Fruit fly (Drosophila melanogaster) whole organism, embryonic: Measurements from ENCODE around the gene fru.

ENCODE experiments used
- Awh ChIP-seq: fragments of 200-800 bp; sonication (Bioruptor generic); IDR thresholded peaks from 2 replicates; pipeline ENCODE4, ENCODE4 v1.3.6; 2022; ENCODE audit warnings: missing biosample characterization, missing genetic modification characterization
- C15 ChIP-seq: fragments of 200-800 bp; sonication (Bioruptor generic); IDR thresholded peaks from 3 replicates; pipeline ENCODE4 v1.3.6; 2022; ENCODE audit warnings: missing biosample characterization, missing genetic modification characterization
- CG1024 ChIP-seq: fragments of 200-800 bp; sonication (Bioruptor generic); IDR thresholded peaks from 2 replicates; pipeline ENCODE4 v1.3.6; 2022; ENCODE audit warnings: missing biosample characterization, missing genetic modification characterization
- CG10959 ChIP-seq: fragments of 200-800 bp; sonication (Bioruptor generic); IDR thresholded peaks from 2 replicates; pipeline ENCODE4 v1.3.6; 2022; ENCODE audit warnings: missing biosample characterization, missing genetic modification characterization
- CG14860 ChIP-seq: fragments of 200-800 bp; sonication (Bioruptor generic); IDR thresholded peaks from 3 replicates; pipeline ENCODE4 v1.3.6; 2022; ENCODE audit warnings: missing biosample characterization, missing genetic modification characterization; ENCODE audit not compliant: partially characterized antibody
- CG15601 ChIP-seq: fragments of 200-800 bp; sonication (Bioruptor generic); optimal IDR thresholded peaks from 3 replicates; lab custom pipeline; 2019; ENCODE audit warnings: missing biosample characterization, mild to moderate bottlenecking, missing genetic modification characterization, moderate library complexity
- CG17568 ChIP-seq: fragments of 200-800 bp; sonication (Bioruptor generic); optimal IDR thresholded peaks from 2 replicates; lab custom pipeline; 2018; ENCODE audit warnings: missing biosample characterization, mild to moderate bottlenecking, missing genetic modification characterization, moderate library complexity
- CG2129 ChIP-seq: fragments of 200-800 bp; sonication (Bioruptor generic); IDR thresholded peaks from 2 replicates; pipeline ENCODE4 v1.3.6; 2022; ENCODE audit warnings: missing biosample characterization, missing genetic modification characterization; ENCODE audit not compliant: partially characterized antibody
- CG2199 ChIP-seq: fragments of 200-800 bp; sonication (Bioruptor generic); IDR thresholded peaks from 3 replicates; pipeline ENCODE4 v1.3.6; 2022; ENCODE audit warnings: missing biosample characterization, missing genetic modification characterization
- CG3065 ChIP-seq: fragments of 200-800 bp; sonication (Bioruptor generic); optimal IDR thresholded peaks from 2 replicates; lab custom pipeline; 2016; ENCODE audit warnings: missing biosample characterization, missing genetic modification characterization
- CG31365 ChIP-seq: fragments of 200-800 bp; sonication (Bioruptor generic); optimal IDR thresholded peaks from 2 replicates; lab custom pipeline; 2018; ENCODE audit warnings: missing biosample characterization, mild to moderate bottlenecking, missing genetic modification characterization
- CG31441 ChIP-seq: fragments of 200-800 bp; sonication (Bioruptor generic); IDR thresholded peaks from 2 replicates; pipeline ENCODE4 v1.3.6; 2022; ENCODE audit warnings: missing biosample characterization, missing genetic modification characterization
- CG3281 ChIP-seq: fragments of 200-800 bp; sonication (Bioruptor generic); optimal IDR thresholded peaks from 3 replicates; lab custom pipeline; 2017; ENCODE audit warnings: missing biosample characterization, mild to moderate bottlenecking, missing genetic modification characterization
- CG4404 ChIP-seq: fragments of 200-800 bp; sonication (Bioruptor generic); IDR thresholded peaks from 2 replicates; pipeline ENCODE4 v1.3.6; 2022; ENCODE audit warnings: missing biosample characterization, missing genetic modification characterization
- CG4707 ChIP-seq: fragments of 200-800 bp; sonication (Bioruptor generic); optimal IDR thresholded peaks from 2 replicates; lab custom pipeline; 2018; ENCODE audit warnings: missing biosample characterization, mild to moderate bottlenecking, missing genetic modification characterization, moderate library complexity
- CG5953 ChIP-seq: fragments of 200-800 bp; sonication (Bioruptor generic); IDR thresholded peaks from 2 replicates; pipeline ENCODE4 v1.3.6; 2022; ENCODE audit warnings: missing biosample characterization, missing genetic modification characterization
- CG6254 ChIP-seq: fragments of 200-800 bp; sonication (Bioruptor generic); optimal IDR thresholded peaks from 3 replicates; lab custom pipeline; 2017; ENCODE audit warnings: mild to moderate bottlenecking, missing biosample characterization, missing genetic modification reagents, missing genetic modification characterization
- CG6272 ChIP-seq: fragments of 200-800 bp; sonication (Bioruptor generic); IDR thresholded peaks from 2 replicates; pipeline ENCODE4 v1.3.6; 2022; ENCODE audit warnings: missing biosample characterization, missing genetic modification characterization
- CG6683 ChIP-seq: fragments of 200-800 bp; sonication (Bioruptor generic); optimal IDR thresholded peaks from 2 replicates; lab custom pipeline; 2017; ENCODE audit warnings: missing biosample characterization, mild to moderate bottlenecking, missing genetic modification characterization, missing genetic modification reagents
- CG7745 ChIP-seq: fragments of 200-800 bp; sonication (Bioruptor generic); optimal IDR thresholded peaks from 2 replicates; lab custom pipeline; 2018; ENCODE audit warnings: missing biosample characterization, mild to moderate bottlenecking, missing genetic modification characterization, moderate library complexity
- CG7839 ChIP-seq: fragments of 200-800 bp; sonication (Bioruptor generic); optimal IDR thresholded peaks from 3 replicates; lab custom pipeline; 2018; ENCODE audit warnings: missing biosample characterization, mild to moderate bottlenecking, missing genetic modification characterization, moderate library complexity
- CG7928 ChIP-seq: fragments of 200-800 bp; sonication (Bioruptor generic); optimal IDR thresholded peaks from 2 replicates; lab custom pipeline; 2017; ENCODE audit warnings: missing biosample characterization, mild to moderate bottlenecking, missing genetic modification characterization
- CG9437 ChIP-seq: fragments of 200-800 bp; sonication (Bioruptor generic); optimal IDR thresholded peaks from 2 replicates; lab custom pipeline; 2018; ENCODE audit warnings: missing biosample characterization, mild to moderate bottlenecking, missing genetic modification characterization
- CG9797 ChIP-seq: fragments of 200-800 bp; sonication (Bioruptor generic); optimal IDR thresholded peaks from 3 replicates; lab custom pipeline; 2018; ENCODE audit warnings: missing biosample characterization, mild to moderate bottlenecking, missing genetic modification characterization
- Doc2 ChIP-seq: fragments of 200-800 bp; sonication (Bioruptor generic); IDR thresholded peaks from 2 replicates; pipeline ENCODE4 v1.3.6; 2022; ENCODE audit warnings: missing biosample characterization, missing genetic modification characterization
- E2f1 ChIP-seq: fragments of 200-800 bp; sonication (Bioruptor generic); IDR thresholded peaks from 2 replicates; pipeline ENCODE4 v1.3.6; 2022; ENCODE audit warnings: missing biosample characterization, missing genetic modification characterization
- Ets65A ChIP-seq: fragments of 200-800 bp; sonication (Bioruptor generic); peaks from one replicate; lab custom pipeline; 2016; ENCODE audit warnings: missing biosample characterization, missing genetic modification characterization
- Gsc ChIP-seq: fragments of 200-800 bp; sonication (Bioruptor generic); IDR thresholded peaks from 2 replicates; pipeline ENCODE4 v1.3.6; 2022; ENCODE audit warnings: missing biosample characterization, missing genetic modification characterization
- HmgD ChIP-seq: fragments of 200-800 bp; sonication (Bioruptor generic); optimal IDR thresholded peaks from 3 replicates; lab custom pipeline; 2016; ENCODE audit warnings: missing biosample characterization, missing genetic modification characterization
- NC2β ChIP-seq: fragments of 200-800 bp; sonication (Bioruptor generic); optimal IDR thresholded peaks from 2 replicates; lab custom pipeline; 2016; ENCODE audit warnings: missing biosample characterization, missing genetic modification characterization
- NFAT ChIP-seq: fragments of 200-800 bp; sonication (Bioruptor generic); IDR thresholded peaks from 2 replicates; pipeline ENCODE4 v1.3.6; 2022; ENCODE audit warnings: missing biosample characterization, missing genetic modification characterization
- Ptx1 ChIP-seq: fragments of 200-800 bp; sonication (Bioruptor generic); IDR thresholded peaks from 2 replicates; pipeline ENCODE4 v1.3.6; 2022; ENCODE audit warnings: missing biosample characterization, missing genetic modification characterization
- Vsx1 ChIP-seq: fragments of 200-800 bp; sonication (Bioruptor generic); optimal IDR thresholded peaks from 2 replicates; lab custom pipeline; 2017; ENCODE audit warnings: missing biosample characterization, mild to moderate bottlenecking, missing genetic modification characterization, missing genetic modification reagents
- cas ChIP-seq: fragments of 200-800 bp; sonication (Bioruptor generic); IDR thresholded peaks from 2 replicates; pipeline ENCODE4 v1.3.6; 2022; ENCODE audit warnings: missing biosample characterization, missing genetic modification characterization
- fd102C ChIP-seq: fragments of 200-800 bp; sonication (Bioruptor generic); optimal IDR thresholded peaks from 2 replicates; lab custom pipeline; 2018; ENCODE audit warnings: missing biosample characterization, mild to moderate bottlenecking, missing genetic modification characterization, moderate library complexity
- fd3F ChIP-seq: fragments of 200-800 bp; sonication (Bioruptor generic); optimal IDR thresholded peaks from 2 replicates; lab custom pipeline; 2018; ENCODE audit warnings: missing biosample characterization, mild to moderate bottlenecking, missing genetic modification characterization, moderate library complexity
- gcm ChIP-seq: fragments of 200-800 bp; sonication (Bioruptor generic); optimal IDR thresholded peaks from 2 replicates; lab custom pipeline; 2019; ENCODE audit warnings: missing biosample characterization, mild to moderate bottlenecking, missing genetic modification characterization, moderate library complexity
- gem ChIP-seq: fragments of 200-800 bp; sonication (Bioruptor generic); optimal IDR thresholded peaks from 2 replicates; lab custom pipeline; 2019; ENCODE audit warnings: missing biosample characterization, mild to moderate bottlenecking, missing genetic modification characterization, moderate library complexity
- grau ChIP-seq: fragments of 200-800 bp; optimal IDR thresholded peaks from 3 replicates; lab custom pipeline; 2019; ENCODE audit warnings: missing biosample characterization, mild to moderate bottlenecking, missing genetic modification characterization, moderate library complexity
- hb ChIP-seq: fragments of 200-800 bp; sonication (Bioruptor generic); IDR thresholded peaks from 3 replicates; pipeline ENCODE4 v1.3.6; 2022; ENCODE audit warnings: missing biosample characterization, missing genetic modification characterization; ENCODE audit not compliant: partially characterized antibody
- hbn ChIP-seq: fragments of 200-800 bp; sonication (Bioruptor generic); IDR thresholded peaks from 2 replicates; pipeline ENCODE4 v1.3.6; 2022; ENCODE audit warnings: missing biosample characterization, missing genetic modification characterization; ENCODE audit not compliant: partially characterized antibody
- hkb ChIP-seq, 2 experiments: fragments of 200-800 bp in 1 of 2; fragments of >200 bp in 1 of 2; sonication (Bioruptor generic) in 1 of 2; IDR thresholded peaks in 1 of 2; optimal IDR thresholded peaks in 1 of 2; 2 replicates each; pipeline versions ENCODE4 v1.3.6 to Lab custom; 2017 to 2022; ENCODE audit warnings: missing biosample characterization in 1 of 2, missing genetic modification characterization in 1 of 2
- kni ChIP-seq: fragments of 200-800 bp; sonication (Bioruptor generic); optimal IDR thresholded peaks from 3 replicates; lab custom pipeline; 2017; ENCODE audit warnings: mild to moderate bottlenecking, missing biosample characterization, missing genetic modification reagents, missing genetic modification characterization
- pnt ChIP-seq: fragments of 200-800 bp; sonication (Bioruptor generic); optimal IDR thresholded peaks from 3 replicates; lab custom pipeline; 2016; ENCODE audit warnings: missing biosample characterization, missing genetic modification characterization
- sens-2 ChIP-seq: fragments of 200-800 bp; sonication (Bioruptor generic); IDR thresholded peaks from 2 replicates; pipeline ENCODE4 v1.3.6; 2022; ENCODE audit warnings: missing biosample characterization, missing genetic modification characterization
- sisA ChIP-seq: fragments of 200-800 bp; sonication (Bioruptor generic); IDR thresholded peaks from 2 replicates; pipeline ENCODE4 v1.3.6; 2022; ENCODE audit warnings: missing biosample characterization, missing genetic modification characterization
- sr ChIP-seq: fragments of 200-800 bp; sonication (Bioruptor generic); IDR thresholded peaks from 3 replicates; pipeline ENCODE4 v1.3.6; 2022; ENCODE audit warnings: missing biosample characterization, missing genetic modification characterization
- zf30C ChIP-seq: fragments of 200-800 bp; sonication (Bioruptor generic); optimal IDR thresholded peaks from 3 replicates; lab custom pipeline; 2018; ENCODE audit warnings: missing biosample characterization, mild to moderate bottlenecking, missing genetic modification characterization

fru gene

dm6 chr3R:18402549-18403429, 142.6 kb downstream of the fru start, which contains the start of the genes Wdr37 and koko (continued):
- TF ChIP-seq Gsc (GFP tag; lab: Robert Waterston, UW) (peak; percentile 90), CG9437 (GFP tag; lab: Kevin White, UChicago) (peak; percentile 94), CG6683 (GFP tag; lab: Kevin White, UChicago) (peak; percentile 94), cas (GFP tag; lab: Robert Waterston, UW) (peak; percentile 94), CG9797 (GFP tag; lab: Kevin White, UChicago) (peak; percentile 11), CG3065 (GFP tag; lab: Kevin White, UChicago) (peak; percentile 90), CG10959 (GFP tag; lab: Robert Waterston, UW) (peak; percentile 96), CG14860 (0 out of 3 replicates have a peak, but pooled peaks have one; percentile 37), sr (GFP tag; lab: Robert Waterston, UW) (peak; percentile 50; the same call in 1 of the 3 replicates), hkb (optimal IDR thresholded peaks at IDR 0.05; lab: Kevin White, UChicago) (no peak), hkb (GFP tag; IDR thresholded peaks at IDR 0.05; lab: Robert Waterston, UW) (peak; percentile 97), CG6272 (GFP tag; lab: Robert Waterston, UW) (peak; percentile 97), Ptx1 (peak; percentile 100), CG7839 (tag; lab: Kevin White, UChicago) (peak; percentile 98), sisA (GFP tag; lab: Robert Waterston, UW) (peak; percentile 98), CG4707 (GFP tag; lab: Kevin White, UChicago) (peak; percentile 44), Awh (GFP tag; lab: Robert Waterston, UW) (peak; percentile 98), Ets65A (GFP tag; lab: Kevin White, UChicago) (peak; percentile 95), CG5953 (GFP tag; lab: Robert Waterston, UW) (peak; percentile 88), Vsx1 (peak; percentile 80), kni (GFP tag; lab: Kevin White, UChicago) (peak; percentile 27), sens-2 (GFP tag; lab: Robert Waterston, UW) (peak; percentile 78), fd3F (GFP tag; lab: Kevin White, UChicago) (peak; percentile 95), E2f1 (GFP tag; lab: Robert Waterston, UW) (peak; percentile 98), NFAT (peak; percentile 93), CG1024 (GFP tag; lab: Robert Waterston, UW) (peak; percentile 92), CG4404 (GFP tag; lab: Robert Waterston, UW) (peak; percentile 98), CG31441 (GFP tag; lab: Robert Waterston, UW) (peak; percentile 99), grau (tag; lab: Kevin White, UChicago) (peak; percentile 97), gem (tag; lab: Kevin White, UChicago) (peak; percentile 99), NC2β (peak; percentile 78), gcm (GFP tag; lab: Kevin White, UChicago) (peak; percentile 98), CG7928 (GFP tag; lab: Kevin White, UChicago) (peak; percentile 65), CG17568 (GFP tag; lab: Kevin White, UChicago) (no peak), pnt (GFP tag; lab: Kevin White, UChicago) (peak; percentile 69), fd102C (GFP tag; lab: Kevin White, UChicago) (peak; percentile 40), HmgD (GFP tag; lab: Kevin White, UChicago) (peak; percentile 52), CG7745 (peak; percentile 31), CG31365 (tag; lab: Kevin White, UChicago) (peak; percentile 5), Doc2 (GFP tag; lab: Robert Waterston, UW) (peak; percentile 81), C15 (peak; percentile 94), CG6254 (GFP tag; lab: Kevin White, UChicago) (peak; percentile 96), CG3281 (GFP tag; lab: Kevin White, UChicago) (peak; percentile 94), CG2129 (GFP tag; lab: Robert Waterston, UW) (no peak), zf30C (GFP tag; lab: Kevin White, UChicago) (peak; percentile 99), CG2199 (GFP tag; lab: Robert Waterston, UW) (peak; percentile 91), hbn (peak; percentile 37; the same call in 1 of the 2 replicates), CG15601 (tag; lab: Kevin White, UChicago) (peak; percentile 96), hb (GFP tag; lab: Robert Waterston, UW) (no peak)
